Fruit fly (Drosophila melanogaster): ENCODE measurements around the gene CG11905.

- TF ChIP-seq Sin3A (optimal IDR thresholded peaks at IDR 0.05), result no peak
- no peak for TF ChIP-seq h (optimal IDR thresholded peaks at IDR 0.05)
- no peak for TF ChIP-seq Myc (optimal IDR thresholded peaks at IDR 0.05)
- no peak for TF ChIP-seq psq (optimal IDR thresholded peaks at IDR 0.05)
These were observed 20.1 kb upstream of the CG11905 start for dm6 chr3L:16955219-16956002.

Measured in Kc167 (cell line).